Worm (Caenorhabditis elegans) whole organism, L4 larva: ENCODE results near the gene ogdh-2.

Source experiments
- ama-1 ChIP-seq: fragments of 150-350 bp; optimal IDR thresholded peaks from 2 replicates; lab custom pipeline; 2014; ENCODE audit warnings: inconsistent platforms, mixed read lengths
- jun-1 ChIP-seq: fragments of 150-350 bp; optimal IDR thresholded peaks from 2 replicates; lab custom pipeline; 2014; ENCODE audit warnings: missing biosample characterization, missing genetic modification reagents, missing genetic modification characterization
- lin-38 ChIP-seq: fragments of 200-800 bp; sonication (Bioruptor generic); IDR thresholded peaks from 2 replicates; pipeline ENCODE4 v1.3.6; 2022; ENCODE audit warnings: missing genetic modification reagents, missing genetic modification characterization, missing compliant biosample characterization

- TF ChIP-seq jun-1 (tag; lab: Kevin White, UChicago) = no peak
- TF ChIP-seq ama-1 = no peak
- TF ChIP-seq lin-38 = no peak
Observed at ce11 chrV:12150607-12151006, 43.7 kb upstream of the ogdh-2 start, which contains the start of gene che-11.
